Worm (Caenorhabditis elegans) whole organism, mixed stage, embryonic: Measurements from ENCODE around the gene srd-26.

Experiments used
- nhr-28 ChIP-seq: fragments of 150-350 bp; optimal IDR thresholded peaks from 2 replicates; lab custom pipeline; 2014; ENCODE audit warnings: missing biosample characterization, missing genetic modification characterization
- unc-62 ChIP-seq: fragments of 150-350 bp; optimal IDR thresholded peaks from 2 replicates; lab custom pipeline; 2014; ENCODE audit warnings: missing biosample characterization, missing genetic modification reagents, missing genetic modification characterization

DNA sequence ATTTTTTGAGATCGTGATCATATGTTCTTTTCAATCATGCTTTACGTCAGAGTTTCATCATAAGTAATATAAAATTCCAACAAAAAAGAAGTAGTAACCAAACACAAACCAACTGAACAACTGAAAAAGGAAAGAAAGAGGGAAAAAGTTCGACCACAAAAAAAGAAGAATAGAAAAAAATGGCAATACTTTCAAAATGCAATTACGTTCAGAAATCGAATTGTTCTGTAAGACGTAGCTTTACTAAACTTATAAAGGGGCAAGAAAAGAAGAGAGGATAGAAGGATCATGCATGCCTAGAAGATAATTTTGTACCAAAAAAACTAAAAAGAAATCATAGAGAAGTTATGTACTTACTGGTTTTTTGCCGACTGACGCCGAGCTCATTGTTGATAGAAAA, 22.1 kb downstream of the srd-26 start:
- TF ChIP-seq unc-62 (GFP tag; lab: Kevin White, UChicago) (no peak), nhr-28 (no peak)
